Fruit fly (Drosophila melanogaster) S2 (cell line): ENCODE results near the gene Nepl12.

Experiments
- CG8478 ChIP-seq: fragments of >200 bp; optimal IDR thresholded peaks from 2 replicates; lab custom pipeline; 2018
- CTCF ChIP-seq, 2 experiments: fragments of >200 bp; optimal IDR thresholded peaks; 2 replicates each; lab custom pipeline; 2018

DNA sequence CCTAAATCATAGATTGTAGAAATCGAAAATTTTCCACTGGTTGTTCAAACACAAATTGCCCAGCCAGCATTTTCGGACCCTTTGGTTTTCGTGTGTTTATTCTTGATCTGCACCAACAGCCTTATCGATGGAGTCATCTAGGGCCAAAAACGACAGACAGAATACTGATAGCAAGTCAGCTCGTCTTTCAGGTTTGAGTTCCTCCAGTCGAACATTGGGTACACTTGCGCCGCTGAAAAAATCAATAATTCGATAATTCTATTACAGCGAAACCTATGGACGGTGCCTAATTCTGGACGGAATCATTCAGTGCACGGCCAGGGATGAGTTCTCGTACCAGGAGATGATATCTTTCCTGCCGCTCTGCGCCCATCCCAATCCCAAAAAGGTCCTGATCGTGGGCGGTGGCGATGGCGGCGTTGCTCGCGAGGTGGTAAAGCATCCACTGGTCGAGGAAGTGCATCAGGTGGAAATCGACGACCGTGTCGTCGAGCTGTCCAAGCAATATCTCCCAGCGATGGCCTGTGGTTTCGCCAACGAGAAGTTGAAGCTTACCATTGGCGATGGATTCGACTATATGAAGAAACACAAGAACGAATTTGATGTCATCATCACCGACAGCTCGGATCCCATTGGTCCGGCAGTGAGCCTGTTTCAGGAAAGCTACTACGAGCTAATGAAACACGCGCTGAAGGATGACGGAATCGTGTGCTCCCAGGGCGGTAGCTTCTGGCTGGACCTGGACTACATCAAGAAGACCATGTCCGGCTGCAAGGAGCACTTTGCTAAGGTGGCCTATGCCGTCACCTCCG lies 43.0 kb upstream of the Nepl12 start:
- TF ChIP-seq CG8478 (lab: Kevin White, UChicago) (no peak), CTCF (optimal IDR thresholded peaks at IDR 0.05; lab: Kevin White, UChicago) (no peak)
